Fruit fly (Drosophila melanogaster): ENCODE results near the gene Lectin-galC1.

Gene Lectin-galC1

DNA sequence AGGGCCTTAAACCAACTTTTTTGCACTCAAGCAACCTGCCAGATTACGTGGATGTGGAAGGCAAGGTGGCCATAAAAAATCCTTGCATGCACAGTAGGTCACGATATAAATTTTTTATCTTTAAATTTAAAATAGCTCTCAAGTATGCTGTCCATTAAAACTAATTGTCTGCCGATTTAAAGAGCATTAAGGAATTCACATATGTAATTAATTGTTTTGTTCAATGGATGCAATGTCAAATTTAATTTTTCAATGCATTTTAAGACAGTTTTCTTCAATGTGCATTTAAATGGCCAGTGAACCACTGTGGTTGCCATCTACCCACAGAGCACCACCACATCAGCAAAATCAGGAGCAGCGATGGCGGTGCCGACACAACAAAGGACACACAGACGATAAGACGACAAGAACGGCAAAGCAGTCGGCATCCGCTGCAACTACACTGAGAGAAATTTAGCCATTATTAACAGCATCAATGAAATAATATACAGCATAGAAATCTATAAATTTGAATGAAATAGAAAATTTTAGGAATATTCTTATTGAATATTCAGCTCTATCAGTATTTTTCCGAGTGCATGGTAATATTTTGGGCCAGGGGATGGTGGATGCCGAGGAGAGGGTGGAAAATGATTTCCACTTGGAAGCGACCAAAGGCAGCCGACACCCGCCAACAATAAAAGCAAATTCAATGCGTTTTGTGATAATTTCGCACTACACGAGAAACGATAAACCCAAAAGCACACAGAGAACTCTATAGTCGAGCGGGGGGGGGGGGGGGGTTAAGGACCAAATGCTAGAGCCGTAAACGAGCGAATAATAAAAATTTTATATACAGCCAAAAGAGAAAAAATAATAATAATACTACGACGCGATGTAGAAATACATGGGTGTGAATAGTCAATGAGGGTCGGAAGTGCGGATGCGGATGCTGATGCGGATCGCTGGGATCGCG, 39.8 kb upstream of the Lectin-galC1 start (continued):
- TF ChIP-seq CG6791 (GFP tag; IDR thresholded peaks at IDR 0.05; ENCODE audit: partially characterized antibody), result no peak
- no peak for TF ChIP-seq chn (GFP tag; optimal IDR thresholded peaks at IDR 0.05)
- peak; percentile 36; the same call in 1 of the 2 replicates for TF ChIP-seq Ptx1 (GFP tag; IDR thresholded peaks at IDR 0.05)
- TF ChIP-seq Lhr (GFP tag; optimal IDR thresholded peaks at IDR 0.05), result peak; percentile 8
- no peak for TF ChIP-seq hth (optimal IDR thresholded peaks at IDR 0.05)
- TF ChIP-seq sens-2 (GFP tag; IDR thresholded peaks at IDR 0.05), result peak; percentile 62; the same call in 1 of the 2 replicates
- peak; percentile 14 for TF ChIP-seq CG8359 (GFP tag; optimal IDR thresholded peaks at IDR 0.05; ENCODE audit: borderline replicate concordance)
- no peak for TF ChIP-seq bowl (GFP tag; IDR thresholded peaks at IDR 0.05)
- TF ChIP-seq CG14860 (GFP tag; IDR thresholded peaks at IDR 0.05; ENCODE audit: partially characterized antibody), result no peak
- peak; percentile 44 for TF ChIP-seq CG12769 (tag; optimal IDR thresholded peaks at IDR 0.05)
- TF ChIP-seq CG11504 (tag; optimal IDR thresholded peaks at IDR 0.05), result peak; percentile 53
- no peak for TF ChIP-seq CG3838 (GFP tag; optimal IDR thresholded peaks at IDR 0.05)
- no peak for TF ChIP-seq sr (GFP tag; IDR thresholded peaks at IDR 0.05)
- no peak for TF ChIP-seq pfk (GFP tag; optimal IDR thresholded peaks at IDR 0.05)
- peak; percentile 74; the same call in 1 of the 3 replicates for TF ChIP-seq CG34422 (GFP tag; IDR thresholded peaks at IDR 0.05)
- no peak for TF ChIP-seq usp (GFP tag; optimal IDR thresholded peaks at IDR 0.05)
- TF ChIP-seq CG9876 (GFP tag; optimal IDR thresholded peaks at IDR 0.05), result no peak
- peak; percentile 64 for TF ChIP-seq crol (GFP tag; IDR thresholded peaks at IDR 0.05)
- 0 out of 2 replicates have a peak, but pooled peaks have one; percentile 22 for TF ChIP-seq Ada2b (GFP tag; IDR thresholded peaks at IDR 0.05)
- no peak for TF ChIP-seq CG2129 (GFP tag; IDR thresholded peaks at IDR 0.05; ENCODE audit: partially characterized antibody)
- no peak for TF ChIP-seq dm (GFP tag; optimal IDR thresholded peaks at IDR 0.05)
- peak; percentile 31 for TF ChIP-seq CG12659 (GFP tag; optimal IDR thresholded peaks at IDR 0.05)
- peak; percentile 35 for TF ChIP-seq Hr3 (GFP tag; optimal IDR thresholded peaks at IDR 0.05)
- no peak; the same call in 1 of the 3 replicates for TF ChIP-seq croc (GFP tag; conservative IDR thresholded peaks at IDR 0.05)
- TF ChIP-seq row (GFP tag; IDR thresholded peaks at IDR 0.05), result peak; percentile 74
- TF ChIP-seq gce (GFP tag; IDR thresholded peaks at IDR 0.05), result 0 out of 3 replicates have a peak, but pooled peaks have one; percentile 43
- peak; percentile 53 for TF ChIP-seq tap (tag; optimal IDR thresholded peaks at IDR 0.05)
- no peak for TF ChIP-seq cg (GFP tag; optimal IDR thresholded peaks at IDR 0.05)
- no peak for TF ChIP-seq CG15073 (GFP tag; optimal IDR thresholded peaks at IDR 0.05)
- peak; percentile 66; the same call in 1 of the 2 replicates for TF ChIP-seq dan (GFP tag; IDR thresholded peaks at IDR 0.05)
- peak; percentile 9 for TF ChIP-seq Hmr (GFP tag; optimal IDR thresholded peaks at IDR 0.05)
- no peak for TF ChIP-seq CG11398 (GFP tag; optimal IDR thresholded peaks at IDR 0.05)
- TF ChIP-seq CG14014 (GFP tag; IDR thresholded peaks at IDR 0.05), result no peak
- peak; percentile 19 for TF ChIP-seq org-1 (GFP tag; optimal IDR thresholded peaks at IDR 0.05)
- no peak for TF ChIP-seq CG6272 (GFP tag; IDR thresholded peaks at IDR 0.05)
- TF ChIP-seq Camta (GFP tag; optimal IDR thresholded peaks at IDR 0.05), result peak; percentile 23
- no peak for TF ChIP-seq Taf1 (GFP tag; IDR thresholded peaks at IDR 0.05)
- peak; percentile 67 for TF ChIP-seq CG17328 (GFP tag; IDR thresholded peaks at IDR 0.05)
- peak; percentile 27 for TF ChIP-seq jumu (GFP tag; optimal IDR thresholded peaks at IDR 0.05)
- peak; percentile 64 for TF ChIP-seq fd96Cb (tag; optimal IDR thresholded peaks at IDR 0.05)
- peak; percentile 52 for TF ChIP-seq CG15601 (tag; optimal IDR thresholded peaks at IDR 0.05)
- TF ChIP-seq CG7745 (tag; optimal IDR thresholded peaks at IDR 0.05), result no peak
- peak in 1 of 3 experiments; percentile 68 for TF ChIP-seq lola (GFP tag; optimal IDR thresholded peaks at IDR 0.05)
- TF ChIP-seq CG32767 (GFP tag; IDR thresholded peaks at IDR 0.05), result 0 out of 2 replicates have a peak, but pooled peaks have one; percentile 10
- no peak for TF ChIP-seq kni (GFP tag; optimal IDR thresholded peaks at IDR 0.05)
- TF ChIP-seq Ssrp (tag; optimal IDR thresholded peaks at IDR 0.05), result peak; percentile 50
- TF ChIP-seq CG13624 (GFP tag; optimal IDR thresholded peaks at IDR 0.05), result no peak
- TF ChIP-seq CG18011 (GFP tag; optimal IDR thresholded peaks at IDR 0.05), result no peak

Measured in whole organism, embryonic.